Fruit fly (Drosophila melanogaster): Measurements from ENCODE around the gene smog.

dm6 chr2L:4810044-4810609 lies 42.5 kb upstream of the smog start:
- TF ChIP-seq CTCF (optimal IDR thresholded peaks at IDR 0.05) (peak in 1 of 2 experiments; percentile 23), CG8478 (optimal IDR thresholded peaks at IDR 0.05) (no peak)
